Fruit fly (Drosophila melanogaster) S2 (cell line): ENCODE data around the gene CG31100.

Experiments used
- CG8478 ChIP-seq: fragments of >200 bp; optimal IDR thresholded peaks from 2 replicates; lab custom pipeline; 2018
- CTCF ChIP-seq, 2 experiments: fragments of >200 bp; optimal IDR thresholded peaks; 2 replicates each; lab custom pipeline; 2018

DNA sequence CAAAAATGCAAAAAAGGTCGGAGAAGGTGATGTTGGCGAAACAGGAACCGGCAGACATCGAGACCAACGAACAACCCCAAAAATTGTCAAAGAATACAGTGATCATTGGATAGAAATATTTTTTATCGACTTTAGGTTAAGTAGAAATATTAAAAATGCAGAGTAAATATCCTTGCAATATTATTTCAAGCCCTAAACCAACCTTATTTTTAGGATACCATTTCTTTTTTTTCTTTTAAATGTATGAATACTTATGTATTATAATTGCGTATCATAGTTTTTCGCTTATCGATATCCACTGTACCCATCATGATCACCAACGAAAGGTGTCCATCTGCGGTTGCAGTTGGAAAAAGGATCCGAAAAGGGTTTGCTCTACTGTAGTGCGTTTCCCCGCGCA, 31.8 kb upstream of the CG31100 start:
- no peak for TF ChIP-seq CG8478
- no peak for TF ChIP-seq CTCF (optimal IDR thresholded peaks at IDR 0.05; lab: Kevin White, UChicago)
